Worm (Caenorhabditis elegans) whole organism, dauer: ENCODE results near the gene srd-74.

ENCODE experiments used
- unc-62 ChIP-seq: sonication (generic microtip); optimal IDR thresholded peaks from 2 replicates; lab custom pipeline; 2017; ENCODE audit warnings: missing biosample characterization, missing genetic modification reagents, missing genetic modification characterization

The srd-74 gene

ce11 chrIII:11826118-11826517, 44.2 kb downstream of the srd-74 start, which contains the start of gene rsp-8:
TSS of gene rsp-8 (plus strand) at chrIII:11826418.
- no peak for TF ChIP-seq unc-62 (GFP tag; lab: Kevin White, UChicago)

- no peak for TF ChIP-seq unc-62 (GFP tag; lab: Kevin White, UChicago)
Measured at ce11 chrIII:11829062-11829461, 47.2 kb downstream of the srd-74 start.

- no peak for TF ChIP-seq unc-62 (GFP tag; lab: Kevin White, UChicago)
Measured at ce11 chrIII:11829585-11830195, 47.8 kb downstream of the srd-74 start.

- no peak for TF ChIP-seq unc-62 (GFP tag; lab: Kevin White, UChicago)
Measured at ce11 chrIII:11830522-11831489, 48.9 kb downstream of the srd-74 start.

ce11 chrIII:11833449-11833848, 51.5 kb downstream of the srd-74 start:
- TF ChIP-seq unc-62 (GFP tag; lab: Kevin White, UChicago), result no peak
